Fruit fly (Drosophila melanogaster): ENCODE results near the gene rols.

Gene rols

DNA sequence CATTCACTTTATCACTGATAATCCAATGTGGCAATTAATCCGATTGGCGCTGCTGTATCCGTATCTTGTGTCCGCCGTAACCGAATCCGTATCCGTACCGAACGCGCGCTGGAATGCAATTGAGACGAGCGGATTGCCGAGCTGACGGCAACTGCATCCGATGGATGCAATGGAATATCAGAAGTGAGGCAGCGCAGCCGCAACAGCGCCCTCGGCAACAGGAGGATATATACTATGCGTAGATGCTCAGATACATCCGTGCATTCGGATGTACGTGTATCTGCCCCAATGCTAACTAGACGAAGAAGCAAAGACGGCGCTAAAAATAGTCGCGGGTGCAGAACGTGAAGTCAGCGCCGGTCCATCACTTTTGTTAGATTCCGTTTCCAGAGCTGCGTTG lies at the start of gene rols:
Gene rols, minus strand, starts transcription at position 101 of the 400 bp plus-strand sequence.
- TF ChIP-seq CG14655 (GFP tag; optimal IDR thresholded peaks at IDR 0.05): no peak
- TF ChIP-seq CG32121 (GFP tag; IDR thresholded peaks at IDR 0.05): no peak
- TF ChIP-seq Ets98B (GFP tag; IDR thresholded peaks at IDR 0.05): no peak
- no peak for TF ChIP-seq CG9948 (tag; optimal IDR thresholded peaks at IDR 0.05)
- no peak for TF ChIP-seq rn (GFP tag; IDR thresholded peaks at IDR 0.05)
- no peak for TF ChIP-seq CG17806 (tag; optimal IDR thresholded peaks at IDR 0.05)
- TF ChIP-seq CG15710 (tag; optimal IDR thresholded peaks at IDR 0.05): no peak
- no peak for TF ChIP-seq CG10348 (GFP tag; IDR thresholded peaks at IDR 0.05)
- TF ChIP-seq EcR (GFP tag; optimal IDR thresholded peaks at IDR 0.05): no peak
- TF ChIP-seq CG8301 (tag; optimal IDR thresholded peaks at IDR 0.05): no peak
- no peak for TF ChIP-seq Pif1B (GFP tag; optimal IDR thresholded peaks at IDR 0.05)

DNA sequence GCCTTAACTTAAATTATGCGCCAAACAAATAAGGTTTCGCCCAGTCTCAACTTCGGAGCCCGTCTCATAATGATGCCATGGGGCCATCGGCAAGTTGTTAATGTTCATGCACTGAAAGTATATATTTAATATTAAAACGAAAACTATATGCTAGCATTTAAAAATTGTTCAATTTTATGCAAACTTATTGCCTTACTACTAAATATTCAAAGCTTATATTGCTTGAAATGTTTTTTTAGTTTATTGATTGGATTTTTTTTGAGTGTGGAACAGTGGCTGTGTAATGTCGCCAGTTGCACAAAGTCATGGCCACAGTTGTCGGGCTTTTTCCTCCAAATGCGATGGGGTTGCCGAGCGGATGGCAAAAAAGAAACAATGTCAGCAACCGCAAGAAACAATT lies 49.5 kb upstream of the rols start:
- TF ChIP-seq CG13204 (GFP tag; optimal IDR thresholded peaks at IDR 0.05) (no peak), CG9948 (tag; optimal IDR thresholded peaks at IDR 0.05) (peak; percentile 79), Snoo (tag; optimal IDR thresholded peaks at IDR 0.05) (peak; percentile 76), fd96Ca (GFP tag; IDR thresholded peaks at IDR 0.05) (peak; percentile 69; the same call in 2 of the 3 replicates), rn (GFP tag; IDR thresholded peaks at IDR 0.05) (peak; percentile 76), CG8301 (tag; optimal IDR thresholded peaks at IDR 0.05) (peak; percentile 80), gl (tag; optimal IDR thresholded peaks at IDR 0.05) (peak; percentile 63), CG34367 (tag; optimal IDR thresholded peaks at IDR 0.05) (peak; percentile 67), EcR (GFP tag; optimal IDR thresholded peaks at IDR 0.05) (peak; percentile 74), CG32121 (GFP tag; IDR thresholded peaks at IDR 0.05) (peak; percentile 74), Ets98B (GFP tag; IDR thresholded peaks at IDR 0.05) (peak; percentile 85), Pif1A (GFP tag; optimal IDR thresholded peaks at IDR 0.05) (peak; percentile 88), CG12605 (GFP tag; IDR thresholded peaks at IDR 0.05) (peak; percentile 84), CG15710 (tag; optimal IDR thresholded peaks at IDR 0.05) (peak; percentile 83), CG14655 (GFP tag; optimal IDR thresholded peaks at IDR 0.05) (peak; percentile 83), CG17806 (tag; optimal IDR thresholded peaks at IDR 0.05) (peak; percentile 90), CG4496 (GFP tag; IDR thresholded peaks at IDR 0.05) (peak; percentile 82), CG10348 (GFP tag; IDR thresholded peaks at IDR 0.05) (no peak), Pif1B (GFP tag; optimal IDR thresholded peaks at IDR 0.05) (peak; percentile 88), CG8159 (tag; optimal IDR thresholded peaks at IDR 0.05) (peak; percentile 92), D1 (tag; optimal IDR thresholded peaks at IDR 0.05) (peak; percentile 70)

DNA sequence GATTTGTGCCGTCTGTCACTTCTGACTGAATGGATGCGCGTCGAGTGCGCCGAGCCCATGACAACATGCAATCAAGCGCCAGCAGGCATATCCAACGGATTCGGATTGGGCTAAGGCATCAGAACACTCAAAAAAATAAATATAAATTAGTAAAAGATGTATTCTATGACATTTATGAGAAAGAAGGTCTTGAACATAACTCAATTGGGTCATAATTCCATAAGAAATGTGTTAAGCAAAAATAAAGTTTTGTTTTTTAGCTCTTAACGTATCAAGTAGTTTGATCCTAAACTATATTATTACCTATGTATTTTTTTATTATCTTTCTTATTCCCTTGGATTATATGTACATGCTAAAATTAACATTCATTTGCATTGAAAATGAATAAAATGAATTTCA lies 48.9 kb upstream of the rols start:
- TF ChIP-seq rn (GFP tag; IDR thresholded peaks at IDR 0.05) (no peak), CG34367 (tag; optimal IDR thresholded peaks at IDR 0.05) (peak; percentile 51), CG14655 (GFP tag; optimal IDR thresholded peaks at IDR 0.05) (no peak), CG17806 (tag; optimal IDR thresholded peaks at IDR 0.05) (peak; percentile 56), CG15710 (tag; optimal IDR thresholded peaks at IDR 0.05) (peak; percentile 44), Ets98B (GFP tag; IDR thresholded peaks at IDR 0.05) (no peak), CG4496 (GFP tag; IDR thresholded peaks at IDR 0.05) (no peak), Snoo (tag; optimal IDR thresholded peaks at IDR 0.05) (no peak), CG8301 (tag; optimal IDR thresholded peaks at IDR 0.05) (no peak), gl (tag; optimal IDR thresholded peaks at IDR 0.05) (no peak), fd96Ca (GFP tag; IDR thresholded peaks at IDR 0.05) (no peak), CG12605 (GFP tag; IDR thresholded peaks at IDR 0.05) (no peak), CG9948 (tag; optimal IDR thresholded peaks at IDR 0.05) (peak; percentile 54), CG8159 (tag; optimal IDR thresholded peaks at IDR 0.05) (peak; percentile 57), Pif1B (GFP tag; optimal IDR thresholded peaks at IDR 0.05) (no peak), CG13204 (GFP tag; optimal IDR thresholded peaks at IDR 0.05) (no peak), Pif1A (GFP tag; optimal IDR thresholded peaks at IDR 0.05) (no peak), CG32121 (GFP tag; IDR thresholded peaks at IDR 0.05) (no peak), CG10348 (GFP tag; IDR thresholded peaks at IDR 0.05) (no peak), EcR (GFP tag; optimal IDR thresholded peaks at IDR 0.05) (no peak), D1 (tag; optimal IDR thresholded peaks at IDR 0.05) (no peak)

DNA sequence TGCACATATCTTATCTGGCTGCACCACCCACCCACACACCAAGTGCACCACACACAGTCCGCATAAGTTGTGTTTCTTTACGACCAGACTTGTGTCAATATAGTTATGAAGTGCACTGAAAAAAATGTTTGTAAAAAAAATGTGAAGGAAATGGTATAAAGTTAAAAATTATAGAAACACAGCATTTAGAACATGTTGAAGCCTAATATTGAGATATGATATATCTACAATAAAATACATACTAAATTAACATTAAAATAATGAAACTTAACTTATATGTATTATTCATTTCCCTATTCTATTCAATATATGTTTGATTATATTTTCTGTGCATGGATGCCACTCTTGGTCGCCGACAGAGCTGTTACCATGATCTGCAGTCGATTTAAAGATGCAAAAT lies 48.3 kb upstream of the rols start:
- TF ChIP-seq Pif1A (GFP tag; optimal IDR thresholded peaks at IDR 0.05) (no peak), CG17806 (tag; optimal IDR thresholded peaks at IDR 0.05) (peak; percentile 47), CG12605 (GFP tag; IDR thresholded peaks at IDR 0.05) (no peak), CG14655 (GFP tag; optimal IDR thresholded peaks at IDR 0.05) (peak; percentile 59), Ets98B (GFP tag; IDR thresholded peaks at IDR 0.05) (no peak), CG4496 (GFP tag; IDR thresholded peaks at IDR 0.05) (no peak), EcR (GFP tag; optimal IDR thresholded peaks at IDR 0.05) (no peak), Pif1B (GFP tag; optimal IDR thresholded peaks at IDR 0.05) (no peak), CG8159 (tag; optimal IDR thresholded peaks at IDR 0.05) (peak; percentile 73), rn (GFP tag; IDR thresholded peaks at IDR 0.05) (no peak), CG8301 (tag; optimal IDR thresholded peaks at IDR 0.05) (peak; percentile 38), fd96Ca (GFP tag; IDR thresholded peaks at IDR 0.05) (no peak), CG10348 (GFP tag; IDR thresholded peaks at IDR 0.05) (no peak), CG9948 (tag; optimal IDR thresholded peaks at IDR 0.05) (peak; percentile 55), CG15710 (tag; optimal IDR thresholded peaks at IDR 0.05) (peak; percentile 39), CG13204 (GFP tag; optimal IDR thresholded peaks at IDR 0.05) (no peak), Snoo (tag; optimal IDR thresholded peaks at IDR 0.05) (no peak), D1 (tag; optimal IDR thresholded peaks at IDR 0.05) (no peak), CG34367 (tag; optimal IDR thresholded peaks at IDR 0.05) (no peak), CG32121 (GFP tag; IDR thresholded peaks at IDR 0.05) (no peak), gl (tag; optimal IDR thresholded peaks at IDR 0.05) (no peak)

DNA sequence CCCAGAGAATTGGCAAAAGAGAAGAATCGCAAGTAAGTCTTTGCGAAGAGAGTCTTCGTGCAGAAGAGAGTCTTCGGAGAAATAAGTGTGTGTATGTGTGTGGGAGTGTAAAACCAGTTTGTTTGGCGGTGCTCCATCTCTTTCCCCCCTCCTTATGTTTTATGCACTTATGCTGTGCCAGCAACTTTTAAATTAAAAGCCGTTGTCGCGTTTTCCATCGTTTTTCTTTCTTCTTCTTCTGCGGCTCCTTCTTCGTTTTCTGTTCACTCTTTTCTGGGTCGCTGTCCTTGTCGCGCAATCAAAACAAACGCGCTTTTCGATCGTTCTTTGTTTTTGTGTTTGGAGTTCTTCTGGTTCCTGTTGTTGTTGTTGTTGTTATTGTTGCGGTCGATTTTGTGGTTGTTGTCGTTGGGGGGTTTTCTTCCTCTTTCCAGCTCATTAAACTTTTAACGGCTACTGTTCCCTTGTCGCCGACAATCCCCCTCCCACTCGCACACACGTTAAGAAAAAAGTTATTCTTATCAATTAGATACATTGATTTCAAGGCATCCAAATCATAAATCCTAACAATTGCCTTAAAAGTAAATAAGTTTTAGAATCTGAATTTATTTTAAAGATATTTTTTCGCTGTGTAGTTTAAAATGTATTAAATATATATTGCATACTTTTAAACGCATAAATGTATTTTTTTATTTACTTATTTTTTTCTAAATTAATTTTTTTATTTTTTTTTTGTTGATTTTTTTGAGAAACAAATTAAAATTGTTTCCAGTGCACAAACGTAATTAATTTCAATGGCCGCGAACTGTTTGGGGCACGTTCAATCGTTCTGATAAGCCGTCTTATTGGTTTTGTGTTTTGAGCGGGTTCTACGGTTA lies 46.7 kb upstream of the rols start:
- peak; percentile 44; the same call in 1 of the 2 replicates for TF ChIP-seq CG12605 (GFP tag; IDR thresholded peaks at IDR 0.05)
- TF ChIP-seq Ets98B (GFP tag; IDR thresholded peaks at IDR 0.05): no peak; the same call in 1 of the 2 replicates
- peak; percentile 61 for TF ChIP-seq Pif1A (GFP tag; optimal IDR thresholded peaks at IDR 0.05)
- TF ChIP-seq CG13204 (GFP tag; optimal IDR thresholded peaks at IDR 0.05): peak; percentile 36
- TF ChIP-seq CG10348 (GFP tag; IDR thresholded peaks at IDR 0.05): no peak
- TF ChIP-seq CG8301 (tag; optimal IDR thresholded peaks at IDR 0.05): peak; percentile 65
- TF ChIP-seq CG8159 (tag; optimal IDR thresholded peaks at IDR 0.05): peak; percentile 90
- TF ChIP-seq CG17806 (tag; optimal IDR thresholded peaks at IDR 0.05): peak; percentile 84
- TF ChIP-seq CG9948 (tag; optimal IDR thresholded peaks at IDR 0.05): peak; percentile 91
- peak; percentile 77 for TF ChIP-seq CG34367 (tag; optimal IDR thresholded peaks at IDR 0.05)
- TF ChIP-seq CG32121 (GFP tag; IDR thresholded peaks at IDR 0.05): no peak
- TF ChIP-seq Pif1B (GFP tag; optimal IDR thresholded peaks at IDR 0.05): peak; percentile 64
- peak; percentile 92 for TF ChIP-seq D1 (tag; optimal IDR thresholded peaks at IDR 0.05)
- TF ChIP-seq EcR (GFP tag; optimal IDR thresholded peaks at IDR 0.05): peak; percentile 96
- no peak for TF ChIP-seq fd96Ca (GFP tag; IDR thresholded peaks at IDR 0.05)
- TF ChIP-seq CG15710 (tag; optimal IDR thresholded peaks at IDR 0.05): peak; percentile 86
- no peak for TF ChIP-seq CG4496 (GFP tag; IDR thresholded peaks at IDR 0.05)
- peak; percentile 85 for TF ChIP-seq Snoo (tag; optimal IDR thresholded peaks at IDR 0.05)
- peak; percentile 60; the same call in 1 of the 2 replicates for TF ChIP-seq rn (GFP tag; IDR thresholded peaks at IDR 0.05)
- TF ChIP-seq CG14655 (GFP tag; optimal IDR thresholded peaks at IDR 0.05): peak; percentile 81
- no peak for TF ChIP-seq gl (tag; optimal IDR thresholded peaks at IDR 0.05)

Measured in whole organism, pupa.